Fruit fly (Drosophila melanogaster) whole organism: ENCODE measurements around the gene CG46463.

Source experiments
- CG8478 ChIP-seq: fragments of >200 bp; optimal IDR thresholded peaks from 2 replicates; lab custom pipeline; 2018; ENCODE audit warnings: inconsistent platforms
- Dll ChIP-seq: fragments of >200 bp; optimal IDR thresholded peaks from 2 replicates; lab custom pipeline; 2017
- EcR ChIP-seq, 2 experiments: fragments of >200 bp; optimal IDR thresholded peaks; 2 replicates each; lab custom pipeline; 2017; ENCODE audit warnings: missing biosample characterization in 2 of 2, missing genetic modification characterization in 2 of 2, missing genetic modification reagents in 2 of 2
- pan ChIP-seq: fragments of >200 bp; optimal IDR thresholded peaks from 2 replicates; lab custom pipeline; 2017
- psq ChIP-seq: fragments of >200 bp; optimal IDR thresholded peaks from 2 replicates; lab custom pipeline; 2017
- usp ChIP-seq: fragments of >200 bp; optimal IDR thresholded peaks from 2 replicates; lab custom pipeline; 2017; ENCODE audit warnings: missing biosample characterization, missing genetic modification characterization, mixed read lengths

Gene CG46463

dm6 chr3L:3461119-3461518, at the start of gene CG46463, which contains the start of gene armi:
Gene CG46463 (plus strand): TSS chr3L:3461315.
Gene armi (plus strand): TSS chr3L:3461317.
- no peak for TF ChIP-seq CG8478 (lab: Kevin White, UChicago)
- TF ChIP-seq usp (GFP tag; lab: Kevin White, UChicago) = no peak
- no peak for TF ChIP-seq Dll (lab: Kevin White, UChicago)
- no peak for TF ChIP-seq psq (lab: Kevin White, UChicago)
- TF ChIP-seq EcR (GFP tag; optimal IDR thresholded peaks at IDR 0.05; lab: Kevin White, UChicago) = no peak
- no peak for TF ChIP-seq pan

- TF ChIP-seq Dll (lab: Kevin White, UChicago) = no peak
- TF ChIP-seq usp (GFP tag; lab: Kevin White, UChicago) = no peak
- no peak for TF ChIP-seq pan
- no peak for TF ChIP-seq psq (lab: Kevin White, UChicago)
- TF ChIP-seq CG8478 (lab: Kevin White, UChicago) = no peak
- no peak for TF ChIP-seq EcR (GFP tag; optimal IDR thresholded peaks at IDR 0.05; lab: Kevin White, UChicago)
Observed at dm6 chr3L:3411699-3412098, 49.4 kb upstream of the CG46463 start.

dm6 chr3L:3414796-3415568, 46.1 kb upstream of the CG46463 start:
- no peak for TF ChIP-seq Dll (lab: Kevin White, UChicago)
- no peak for TF ChIP-seq EcR (GFP tag; optimal IDR thresholded peaks at IDR 0.05; lab: Kevin White, UChicago)
- no peak for TF ChIP-seq CG8478 (lab: Kevin White, UChicago)
- TF ChIP-seq usp (GFP tag; lab: Kevin White, UChicago) = no peak
- no peak for TF ChIP-seq psq (lab: Kevin White, UChicago)
- no peak for TF ChIP-seq pan

- TF ChIP-seq usp (GFP tag; lab: Kevin White, UChicago) = no peak
- no peak for TF ChIP-seq pan
- TF ChIP-seq EcR (GFP tag; optimal IDR thresholded peaks at IDR 0.05; lab: Kevin White, UChicago) = no peak
- no peak for TF ChIP-seq psq (lab: Kevin White, UChicago)
- no peak for TF ChIP-seq Dll (lab: Kevin White, UChicago)
- TF ChIP-seq CG8478 (lab: Kevin White, UChicago) = no peak
Observed at dm6 chr3L:3415633-3416198, 45.4 kb upstream of the CG46463 start.

- TF ChIP-seq psq (lab: Kevin White, UChicago) (no peak), pan (no peak), usp (GFP tag; lab: Kevin White, UChicago) (no peak), Dll (lab: Kevin White, UChicago) (no peak), CG8478 (lab: Kevin White, UChicago) (no peak), EcR (GFP tag; optimal IDR thresholded peaks at IDR 0.05; lab: Kevin White, UChicago) (no peak)
Observed at dm6 chr3L:3417120-3417519, 44.0 kb upstream of the CG46463 start.

- no peak for TF ChIP-seq usp (GFP tag; lab: Kevin White, UChicago)
- TF ChIP-seq Dll (lab: Kevin White, UChicago) = no peak
- no peak for TF ChIP-seq CG8478 (lab: Kevin White, UChicago)
- no peak for TF ChIP-seq psq (lab: Kevin White, UChicago)
- TF ChIP-seq pan = no peak
- TF ChIP-seq EcR (GFP tag; optimal IDR thresholded peaks at IDR 0.05; lab: Kevin White, UChicago) = no peak
Observed at dm6 chr3L:3417759-3418158, 43.4 kb upstream of the CG46463 start.

dm6 chr3L:3418207-3419086, 42.7 kb upstream of the CG46463 start:
- TF ChIP-seq CG8478 (lab: Kevin White, UChicago) (no peak), usp (GFP tag; lab: Kevin White, UChicago) (no peak), Dll (lab: Kevin White, UChicago) (peak; percentile 58), pan (no peak), EcR (GFP tag; optimal IDR thresholded peaks at IDR 0.05; lab: Kevin White, UChicago) (peak in 1 of 2 experiments; percentile 39)

- TF ChIP-seq EcR (GFP tag; optimal IDR thresholded peaks at IDR 0.05; lab: Kevin White, UChicago) = no peak
- TF ChIP-seq Dll (lab: Kevin White, UChicago) = no peak
- no peak for TF ChIP-seq CG8478 (lab: Kevin White, UChicago)
- no peak for TF ChIP-seq pan
- no peak for TF ChIP-seq psq (lab: Kevin White, UChicago)
Observed at dm6 chr3L:3419369-3420232, 41.5 kb upstream of the CG46463 start.

dm6 chr3L:3420237-3420643, 40.9 kb upstream of the CG46463 start:
- no peak for TF ChIP-seq CG8478 (lab: Kevin White, UChicago)
- TF ChIP-seq pan = no peak
- TF ChIP-seq psq (lab: Kevin White, UChicago) = no peak
- no peak for TF ChIP-seq EcR (GFP tag; optimal IDR thresholded peaks at IDR 0.05; lab: Kevin White, UChicago)
- TF ChIP-seq usp (GFP tag; lab: Kevin White, UChicago) = no peak
- TF ChIP-seq Dll (lab: Kevin White, UChicago) = no peak

- no peak for TF ChIP-seq pan
- no peak for TF ChIP-seq Dll (lab: Kevin White, UChicago)
- TF ChIP-seq EcR (GFP tag; optimal IDR thresholded peaks at IDR 0.05; lab: Kevin White, UChicago) = no peak
- no peak for TF ChIP-seq usp (GFP tag; lab: Kevin White, UChicago)
- no peak for TF ChIP-seq CG8478 (lab: Kevin White, UChicago)
- TF ChIP-seq psq (lab: Kevin White, UChicago) = no peak
Observed at dm6 chr3L:3420674-3421073, 40.4 kb upstream of the CG46463 start.
